Worm (Caenorhabditis elegans) whole organism, L2 larva: ENCODE results near the gene pifk-1.

Source experiments
- C34F6.9 ChIP-seq: fragments of 150-350 bp; optimal IDR thresholded peaks from 2 replicates; lab custom pipeline; 2014; ENCODE audit warnings: missing biosample characterization, missing genetic modification characterization
- F13H6.1 ChIP-seq: sonication (generic microtip); optimal IDR thresholded peaks from 2 replicates; lab custom pipeline; 2016; ENCODE audit warnings: missing genetic modification characterization, missing compliant biosample characterization
- R02D3.7 ChIP-seq: fragments of 150-350 bp; optimal IDR thresholded peaks from 2 replicates; lab custom pipeline; 2014; ENCODE audit warnings: missing biosample characterization, missing genetic modification characterization
- Y55F3AM.14 ChIP-seq: fragments of 200-800 bp; sonication (Bioruptor generic); optimal IDR thresholded peaks from 2 replicates; lab custom pipeline; 2018; ENCODE audit warnings: mild to moderate bottlenecking, missing genetic modification characterization, missing compliant biosample characterization
- ZK546.5 ChIP-seq: sonication (generic microtip); optimal IDR thresholded peaks from 2 replicates; lab custom pipeline; 2017; ENCODE audit warnings: missing biosample characterization, missing genetic modification characterization
- alr-1 ChIP-seq: fragments of 150-350 bp; optimal IDR thresholded peaks from 2 replicates; lab custom pipeline; 2014; ENCODE audit warnings: missing biosample characterization, missing genetic modification characterization
- aly-2 ChIP-seq: fragments of 150-350 bp; optimal IDR thresholded peaks from 2 replicates; lab custom pipeline; 2014; ENCODE audit warnings: missing biosample characterization, missing genetic modification characterization
- ama-1 ChIP-seq: fragments of 150-350 bp; optimal IDR thresholded peaks from 2 replicates; lab custom pipeline; 2018; ENCODE audit warnings: inconsistent platforms
- blmp-1 ChIP-seq: sonication (generic microtip); optimal IDR thresholded peaks from 2 replicates; lab custom pipeline; 2017; ENCODE audit warnings: missing genetic modification characterization, mild to moderate bottlenecking, missing compliant biosample characterization, antibody characterized with exemption, moderate library complexity; ENCODE audit not compliant: insufficient read depth
- ceh-16 ChIP-seq: fragments of 150-350 bp; optimal IDR thresholded peaks from 2 replicates; lab custom pipeline; 2014; ENCODE audit warnings: missing biosample characterization, missing genetic modification characterization
- ceh-82 ChIP-seq: fragments of 150-350 bp; optimal IDR thresholded peaks from 2 replicates; lab custom pipeline; 2014; ENCODE audit warnings: missing biosample characterization, missing genetic modification characterization
- crh-2 ChIP-seq: sonication (generic microtip); optimal IDR thresholded peaks from 2 replicates; lab custom pipeline; 2017; ENCODE audit warnings: missing biosample characterization, missing genetic modification characterization
- dmd-4 ChIP-seq: sonication (generic microtip); optimal IDR thresholded peaks from 2 replicates; lab custom pipeline; 2017; ENCODE audit warnings: missing biosample characterization, missing genetic modification characterization
- egl-27 ChIP-seq: sonication (generic microtip); optimal IDR thresholded peaks from 3 replicates; lab custom pipeline; 2017; ENCODE audit warnings: missing biosample characterization, missing genetic modification reagents, missing genetic modification characterization
- elt-1 ChIP-seq: fragments of 150-350 bp; optimal IDR thresholded peaks from 2 replicates; lab custom pipeline; 2014; ENCODE audit warnings: missing biosample characterization, missing genetic modification characterization
- elt-3 ChIP-seq: sonication (generic microtip); optimal IDR thresholded peaks from 2 replicates; lab custom pipeline; 2017; ENCODE audit warnings: missing biosample characterization, missing genetic modification characterization
- fos-1 ChIP-seq: fragments of 150-350 bp; optimal IDR thresholded peaks from 2 replicates; lab custom pipeline; 2014; ENCODE audit warnings: missing biosample characterization, missing genetic modification characterization
- gmeb-1 ChIP-seq: fragments of 150-350 bp; optimal IDR thresholded peaks from 2 replicates; lab custom pipeline; 2014; ENCODE audit warnings: missing biosample characterization, missing genetic modification characterization
- lin-11 ChIP-seq: fragments of 150-350 bp; sonication (generic microtip); optimal IDR thresholded peaks from 2 replicates; lab custom pipeline; 2014; ENCODE audit warnings: missing biosample characterization, missing genetic modification characterization, inconsistent platforms, mixed read lengths
- lin-13 ChIP-seq: fragments of 150-350 bp; optimal IDR thresholded peaks from 2 replicates; lab custom pipeline; 2014; ENCODE audit warnings: missing biosample characterization, missing genetic modification reagents, missing genetic modification characterization
- lin-39 ChIP-seq: fragments of 150-350 bp; optimal IDR thresholded peaks from 2 replicates; lab custom pipeline; 2014; ENCODE audit warnings: missing biosample characterization, missing genetic modification reagents, missing genetic modification characterization
- lsy-2 ChIP-seq, 2 experiments: fragments of 150-350 bp in 1 of 2; sonication (generic microtip) in 1 of 2; optimal IDR thresholded peaks; 2 replicates each; lab custom pipeline; 2014 to 2017; ENCODE audit warnings: missing biosample characterization in 2 of 2, missing genetic modification characterization in 2 of 2
- mab-5 ChIP-seq: fragments of 150-350 bp; optimal IDR thresholded peaks from 2 replicates; lab custom pipeline; 2014; ENCODE audit warnings: missing biosample characterization, missing genetic modification characterization
- mbf-1 ChIP-seq: sonication (generic microtip); optimal IDR thresholded peaks from 2 replicates; lab custom pipeline; 2017; ENCODE audit warnings: missing biosample characterization, missing genetic modification characterization
- mdl-1 ChIP-seq, 2 experiments: fragments of 150-350 bp in 1 of 2; sonication (generic microtip) in 1 of 2; optimal IDR thresholded peaks; 2 replicates each; lab custom pipeline; 2017; ENCODE audit warnings: missing biosample characterization in 2 of 2, missing genetic modification characterization in 2 of 2
- nhr-10 ChIP-seq: sonication (generic microtip); optimal IDR thresholded peaks from 2 replicates; lab custom pipeline; 2017; ENCODE audit warnings: missing biosample characterization, missing genetic modification characterization
- nhr-11 ChIP-seq: fragments of 150-350 bp; optimal IDR thresholded peaks from 2 replicates; lab custom pipeline; 2014; ENCODE audit warnings: missing biosample characterization, missing genetic modification characterization
- nhr-12 ChIP-seq: fragments of 150-350 bp; optimal IDR thresholded peaks from 2 replicates; lab custom pipeline; 2014; ENCODE audit warnings: missing biosample characterization, missing genetic modification characterization
- nhr-129 ChIP-seq: fragments of 150-350 bp; optimal IDR thresholded peaks from 2 replicates; lab custom pipeline; 2014; ENCODE audit warnings: missing biosample characterization, missing genetic modification characterization
- nhr-21 ChIP-seq: fragments of 150-350 bp; optimal IDR thresholded peaks from 2 replicates; lab custom pipeline; 2014; ENCODE audit warnings: missing biosample characterization, missing genetic modification characterization
- nhr-23 ChIP-seq: fragments of 150-350 bp; optimal IDR thresholded peaks from 2 replicates; lab custom pipeline; 2014; ENCODE audit warnings: missing biosample characterization, missing genetic modification reagents, missing genetic modification characterization
- nhr-237 ChIP-seq: fragments of 150-350 bp; optimal IDR thresholded peaks from 2 replicates; lab custom pipeline; 2014; ENCODE audit warnings: missing biosample characterization, missing genetic modification characterization
- nhr-25 ChIP-seq: fragments of 150-350 bp; sonication (generic microtip); optimal IDR thresholded peaks from 3 replicates; lab custom pipeline; 2014; ENCODE audit warnings: missing biosample characterization, missing genetic modification characterization
- nhr-6 ChIP-seq: fragments of 150-350 bp; optimal IDR thresholded peaks from 2 replicates; lab custom pipeline; 2014; ENCODE audit warnings: missing biosample characterization, missing genetic modification characterization
- nhr-77 ChIP-seq: fragments of 150-350 bp; optimal IDR thresholded peaks from 2 replicates; lab custom pipeline; 2014; ENCODE audit warnings: missing biosample characterization, missing genetic modification characterization
- peb-1 ChIP-seq: fragments of 150-350 bp; optimal IDR thresholded peaks from 2 replicates; lab custom pipeline; 2014; ENCODE audit warnings: missing biosample characterization, missing genetic modification characterization
- sem-4 ChIP-seq: fragments of 150-350 bp; optimal IDR thresholded peaks from 2 replicates; lab custom pipeline; 2014; ENCODE audit warnings: missing biosample characterization, missing genetic modification reagents, missing genetic modification characterization
- skn-1 ChIP-seq: sonication (generic microtip); optimal IDR thresholded peaks from 2 replicates; lab custom pipeline; 2017; ENCODE audit warnings: missing biosample characterization, missing genetic modification characterization
- sma-3 ChIP-seq: sonication (generic microtip); optimal IDR thresholded peaks from 2 replicates; lab custom pipeline; 2016; ENCODE audit warnings: missing genetic modification reagents, missing genetic modification characterization, missing compliant biosample characterization
- sma-9 ChIP-seq, 2 experiments: fragments of 150-350 bp in 1 of 2; sonication (generic microtip) in 1 of 2; optimal IDR thresholded peaks; 2 replicates each; lab custom pipeline; 2014 to 2016; ENCODE audit warnings: missing genetic modification characterization in 2 of 2, mild to moderate bottlenecking in 1 of 2, missing biosample characterization in 1 of 2, missing compliant biosample characterization in 1 of 2, missing genetic modification reagents in 1 of 2, moderate library complexity in 1 of 2
- snpc-4 ChIP-seq: fragments of 150-350 bp; optimal IDR thresholded peaks from 2 replicates; lab custom pipeline; 2014; ENCODE audit warnings: missing biosample characterization, missing genetic modification characterization
- unc-39 ChIP-seq: fragments of 150-350 bp; optimal IDR thresholded peaks from 2 replicates; lab custom pipeline; 2014; ENCODE audit warnings: missing biosample characterization, missing genetic modification characterization
- unc-55 ChIP-seq: fragments of 150-350 bp; sonication (generic microtip); optimal IDR thresholded peaks from 3 replicates; lab custom pipeline; 2014; ENCODE audit warnings: missing biosample characterization, missing genetic modification reagents, missing genetic modification characterization
- unc-62 ChIP-seq: fragments of 150-350 bp; optimal IDR thresholded peaks from 2 replicates; lab custom pipeline; 2014; ENCODE audit warnings: missing biosample characterization, missing genetic modification reagents, missing genetic modification characterization
- zag-1 ChIP-seq: fragments of 150-350 bp; optimal IDR thresholded peaks from 2 replicates; lab custom pipeline; 2014; ENCODE audit warnings: missing biosample characterization, missing genetic modification characterization
- ztf-1 ChIP-seq: fragments of 200-800 bp; sonication (Bioruptor generic); conservative IDR thresholded peaks from 2 replicates; pipeline ENCODE4 v1.3.6; 2022; ENCODE audit warnings: missing genetic modification characterization, missing compliant biosample characterization
- ztf-11 ChIP-seq: sonication (generic microtip); optimal IDR thresholded peaks from 2 replicates; lab custom pipeline; 2017; ENCODE audit warnings: missing biosample characterization, missing genetic modification characterization
- ztf-4 ChIP-seq: fragments of 150-350 bp; optimal IDR thresholded peaks from 2 replicates; lab custom pipeline; 2014; ENCODE audit warnings: missing biosample characterization, missing genetic modification characterization

Gene pifk-1

DNA sequence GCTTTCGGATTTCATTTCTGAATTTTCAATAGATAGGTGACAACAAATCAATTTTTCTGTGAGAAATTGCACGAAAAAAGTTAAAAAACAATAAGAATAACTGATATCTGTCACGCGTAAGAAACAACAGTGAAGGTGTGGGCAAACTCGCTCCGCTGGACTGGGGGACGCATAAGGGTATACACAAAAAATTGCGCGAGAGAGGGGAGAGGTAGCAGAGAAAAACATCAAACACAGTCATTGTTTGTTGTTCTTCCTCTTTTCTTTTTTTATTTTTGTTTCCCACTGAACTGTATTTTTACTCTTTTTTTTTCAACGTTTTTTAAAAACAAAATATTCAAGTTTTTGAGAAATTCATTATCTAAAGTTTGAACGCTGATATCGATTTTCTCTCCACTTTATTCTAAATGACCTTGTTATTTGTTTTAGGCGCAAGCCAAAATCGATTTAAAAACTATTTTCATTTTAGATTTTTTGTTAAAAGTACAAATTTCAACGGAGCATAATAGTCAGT lies at the start of gene pifk-1, which contains the start of gene tbc-11:
Gene pifk-1, minus strand, starts transcription at position 17 of the 514 bp plus-strand sequence.
Gene tbc-11, plus strand, starts transcription at position 464 of the 514 bp plus-strand sequence.
- TF ChIP-seq aly-2 (tag; lab: Kevin White, UChicago) = no peak
- peak; percentile 21 for TF ChIP-seq nhr-21 (tag; lab: Kevin White, UChicago)
- peak; percentile 44 for TF ChIP-seq F13H6.1 (tag; lab: Kevin White, UChicago)
- no peak for TF ChIP-seq nhr-10 (tag; lab: Kevin White, UChicago)
- TF ChIP-seq lin-13 (GFP tag; lab: Kevin White, UChicago) = no peak
- no peak for TF ChIP-seq lin-39 (tag; lab: Kevin White, UChicago)
- TF ChIP-seq unc-39 (tag; lab: Kevin White, UChicago) = no peak
- TF ChIP-seq mab-5 (tag; lab: Kevin White, UChicago) = no peak
- TF ChIP-seq sma-3 (GFP tag; lab: Kevin White, UChicago) = no peak
- TF ChIP-seq ztf-4 (tag; lab: Kevin White, UChicago) = no peak
- TF ChIP-seq skn-1 = no peak
- TF ChIP-seq sem-4 (tag; lab: Kevin White, UChicago) = peak; percentile 15
- TF ChIP-seq nhr-23 (tag; lab: Kevin White, UChicago) = no peak
- peak; percentile 70 for TF ChIP-seq crh-2 (tag; lab: Kevin White, UChicago)
- no peak for TF ChIP-seq R02D3.7 (tag; lab: Kevin White, UChicago)
- no peak for TF ChIP-seq dmd-4
- TF ChIP-seq peb-1 (tag; lab: Kevin White, UChicago) = no peak
- no peak for TF ChIP-seq Y55F3AM.14
- no peak for TF ChIP-seq ZK546.5
- peak; percentile 78 for TF ChIP-seq unc-55 (GFP tag; lab: Kevin White, UChicago)
- TF ChIP-seq lin-11 = no peak
- TF ChIP-seq blmp-1 (tag; lab: Kevin White, UChicago) = no peak
- peak in 1 of 2 experiments; percentile 64 for TF ChIP-seq lsy-2 (tag; optimal IDR thresholded peaks at IDR 0.05; lab: Kevin White, UChicago)
- TF ChIP-seq ceh-16 (tag; lab: Kevin White, UChicago) = no peak
- no peak for TF ChIP-seq ama-1
- peak; percentile 2 for TF ChIP-seq sma-9 (GFP tag; optimal IDR thresholded peaks at IDR 0.05; lab: Kevin White, UChicago)
- no peak for TF ChIP-seq sma-9 (tag; optimal IDR thresholded peaks at IDR 0.05; lab: Kevin White, UChicago)
- no peak for TF ChIP-seq nhr-11 (tag; lab: Kevin White, UChicago)
- no peak for TF ChIP-seq ztf-1
- TF ChIP-seq elt-3 = no peak
- TF ChIP-seq nhr-6 (tag; lab: Kevin White, UChicago) = no peak
- peak; percentile 78 for TF ChIP-seq nhr-129 (tag; lab: Kevin White, UChicago)
- no peak for TF ChIP-seq alr-1 (tag; lab: Kevin White, UChicago)
- no peak for TF ChIP-seq elt-1 (tag; lab: Kevin White, UChicago)
- no peak for TF ChIP-seq gmeb-1 (tag; lab: Kevin White, UChicago)
- peak; percentile 11 for TF ChIP-seq nhr-25 (tag; lab: Kevin White, UChicago)
- no peak for TF ChIP-seq nhr-237
- no peak for TF ChIP-seq nhr-77 (tag; lab: Kevin White, UChicago)
- TF ChIP-seq ceh-82 (tag; lab: Kevin White, UChicago) = no peak
- TF ChIP-seq nhr-12 (tag; lab: Kevin White, UChicago) = no peak
- peak; percentile 78 for TF ChIP-seq fos-1 (tag; lab: Kevin White, UChicago)
- TF ChIP-seq C34F6.9 (tag; lab: Kevin White, UChicago) = peak; percentile 55
- TF ChIP-seq zag-1 = peak; percentile 2
- no peak for TF ChIP-seq snpc-4 (tag; lab: Kevin White, UChicago)
- no peak for TF ChIP-seq ztf-11 (tag; lab: Kevin White, UChicago)
- no peak for TF ChIP-seq mbf-1
- no peak for TF ChIP-seq mdl-1 (tag; optimal IDR thresholded peaks at IDR 0.05; lab: Kevin White, UChicago)
- TF ChIP-seq egl-27 (tag; lab: Kevin White, UChicago) = peak; percentile 30
- TF ChIP-seq unc-62 (GFP tag; lab: Kevin White, UChicago) = no peak
